Fruit fly (Drosophila melanogaster): ENCODE results near the gene CG43084.

Gene CG43084

dm6 chr3L:15625676-15626414 is 24.8 kb upstream of the CG43084 start (continued):
- TF ChIP-seq Ptx1 (GFP tag; IDR thresholded peaks at IDR 0.05) (peak; percentile 90), vnd (GFP tag; IDR thresholded peaks at IDR 0.05; ENCODE audit: partially characterized antibody) (no peak), CG10366 (GFP tag; IDR thresholded peaks at IDR 0.05) (peak; percentile 72), ase (GFP tag; IDR thresholded peaks at IDR 0.05) (peak; percentile 79), Antp (GFP tag; optimal IDR thresholded peaks at IDR 0.05) (no peak), CG33213 (GFP tag; optimal IDR thresholded peaks at IDR 0.05) (peak; percentile 12), CG10959 (GFP tag; IDR thresholded peaks at IDR 0.05) (peak; percentile 7; the same call in 1 of the 2 replicates), CG13123 (GFP tag; optimal IDR thresholded peaks at IDR 0.05) (no peak), onecut (GFP tag; IDR thresholded peaks at IDR 0.05) (peak; percentile 45), p53 (GFP tag; optimal IDR thresholded peaks at IDR 0.05) (no peak), Opbp (GFP tag; IDR thresholded peaks at IDR 0.05; ENCODE audit: partially characterized antibody) (no peak), pita (GFP tag; optimal IDR thresholded peaks at IDR 0.05) (no peak), CG5180 (GFP tag; optimal IDR thresholded peaks at IDR 0.05) (peak; percentile 82), wek (GFP tag; optimal IDR thresholded peaks at IDR 0.05) (peak; percentile 71), row (GFP tag; IDR thresholded peaks at IDR 0.05) (peak; percentile 85), Adf1 (GFP tag; IDR thresholded peaks at IDR 0.05) (peak; percentile 59; the same call in 1 of the 2 replicates), CG6654 (GFP tag; optimal IDR thresholded peaks at IDR 0.05) (peak; percentile 87), Taf1 (GFP tag; IDR thresholded peaks at IDR 0.05) (peak; percentile 31; the same call in 1 of the 2 replicates), CG7987 (GFP tag; optimal IDR thresholded peaks at IDR 0.05) (peak; percentile 81), dpn (GFP tag; optimal IDR thresholded peaks at IDR 0.05) (peak; percentile 57 to 71), Hsf (GFP tag; optimal IDR thresholded peaks at IDR 0.05) (peak; percentile 69), CG30431 (GFP tag; optimal IDR thresholded peaks at IDR 0.05) (peak; percentile 75), hb (GFP tag; IDR thresholded peaks at IDR 0.05; ENCODE audit: partially characterized antibody) (no peak), Hand (GFP tag; optimal IDR thresholded peaks at IDR 0.05) (peak; percentile 83), CG31224 (GFP tag; IDR thresholded peaks at IDR 0.05) (peak; percentile 80), Spps (tag; optimal IDR thresholded peaks at IDR 0.05) (peak; percentile 89), amos (GFP tag; IDR thresholded peaks at IDR 0.05; ENCODE audit: partially characterized antibody) (no peak), CG12071 (GFP tag; optimal IDR thresholded peaks at IDR 0.05) (peak; percentile 77), luna (GFP tag; optimal IDR thresholded peaks at IDR 0.05) (no peak), Chrac-16 (GFP tag; optimal IDR thresholded peaks at IDR 0.05) (peak; percentile 83), kni (GFP tag; optimal IDR thresholded peaks at IDR 0.05) (peak; percentile 80), lbe (GFP tag; optimal IDR thresholded peaks at IDR 0.05) (no peak), fd3F (GFP tag; optimal IDR thresholded peaks at IDR 0.05) (peak; percentile 89), CG14710 (tag; optimal IDR thresholded peaks at IDR 0.05) (peak; percentile 94), CG32772 (GFP tag; IDR thresholded peaks at IDR 0.05) (peak; percentile 81), NFAT (GFP tag; IDR thresholded peaks at IDR 0.05) (peak; percentile 46; the same call in 1 of the 2 replicates), dmrt11E (tag; optimal IDR thresholded peaks at IDR 0.05) (peak; percentile 69), CG13894 (tag; optimal IDR thresholded peaks at IDR 0.05) (peak; percentile 25), HHEX (GFP tag; optimal IDR thresholded peaks at IDR 0.05) (peak; percentile 86), jigr1 (GFP tag; IDR thresholded peaks at IDR 0.05) (peak; percentile 83; the same call in 2 of the 3 replicates), lola (GFP tag; optimal IDR thresholded peaks at IDR 0.05) (peak in 1 of 3 experiments; percentile 90), CG10979 (tag; optimal IDR thresholded peaks at IDR 0.05) (peak; percentile 96), Hmr (GFP tag; optimal IDR thresholded peaks at IDR 0.05) (peak; percentile 88), CG7839 (tag; optimal IDR thresholded peaks at IDR 0.05) (peak; percentile 96), en (GFP tag; optimal IDR thresholded peaks at IDR 0.05) (no peak), CG16779 (GFP tag; IDR thresholded peaks at IDR 0.05) (no peak), CG7271 (tag; optimal IDR thresholded peaks at IDR 0.05) (peak; percentile 20), CG6765 (GFP tag; optimal IDR thresholded peaks at IDR 0.05) (peak; percentile 83)

All from whole organism, embryonic.